Worm (Caenorhabditis elegans) whole organism, early embryonic: Measurements from ENCODE around the gene F48C5.2.

Experiments
- ama-1 ChIP-seq: fragments of 150-350 bp; optimal IDR thresholded peaks from 2 replicates; lab custom pipeline; 2014
- ceh-13 ChIP-seq: fragments of 200-800 bp; sonication (Bioruptor generic); optimal IDR thresholded peaks from 2 replicates; lab custom pipeline; 2018; ENCODE audit warnings: mild to moderate bottlenecking, missing genetic modification characterization, missing compliant biosample characterization
- flt-1 ChIP-seq: fragments of 200-800 bp; sonication (Bioruptor generic); IDR thresholded peaks from 2 replicates; pipeline ENCODE4 v1.3.6; 2022; ENCODE audit warnings: missing genetic modification characterization, missing compliant biosample characterization
- pes-1 ChIP-seq: fragments of 200-800 bp; sonication (Bioruptor generic); IDR thresholded peaks from 2 replicates; pipeline ENCODE4 v1.3.6; 2022; ENCODE audit warnings: missing genetic modification reagents, missing genetic modification characterization, missing compliant biosample characterization

DNA sequence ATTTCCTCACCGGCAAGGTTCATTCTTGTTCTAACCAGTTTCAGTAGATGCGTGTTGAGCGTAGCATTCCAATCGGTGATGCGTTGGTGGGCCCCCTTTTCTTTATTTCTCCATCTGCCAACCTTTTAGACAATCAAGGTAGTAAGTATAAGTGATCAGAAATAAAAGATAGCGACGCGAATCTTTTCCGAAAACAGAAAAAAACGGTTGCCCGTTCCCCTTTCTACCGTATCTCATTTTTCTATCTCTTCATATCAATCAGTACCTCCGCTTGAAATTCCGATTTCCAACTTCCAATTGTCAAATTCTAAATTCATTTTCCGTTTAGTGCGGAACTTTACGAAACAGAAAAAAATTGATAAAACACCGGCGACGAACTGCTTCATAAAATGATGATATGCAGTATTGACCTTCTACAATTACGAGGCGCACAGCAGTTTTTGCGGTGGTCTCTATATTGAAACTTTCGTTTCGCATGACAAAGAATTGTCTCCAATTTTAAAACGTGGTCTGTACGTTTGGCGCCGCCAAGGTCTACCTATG lies 25.3 kb upstream of the F48C5.2 start:
- TF ChIP-seq ceh-13 (no peak), ama-1 (lab: Kevin White, UChicago) (no peak), flt-1 (no peak), pes-1 (GFP tag; lab: Robert Waterston, UW) (no peak)
